Worm (Caenorhabditis elegans) whole organism, late embryonic: ENCODE results near the gene Y39E4B.5.

Experiments used
- nfya-1 ChIP-seq: sonication (generic microtip); optimal IDR thresholded peaks from 2 replicates; lab custom pipeline; 2017; ENCODE audit warnings: missing genetic modification characterization, mild to moderate bottlenecking, missing compliant biosample characterization, antibody characterized with exemption, moderate library complexity
- pha-4 ChIP-seq: fragments of 150-350 bp; optimal IDR thresholded peaks from 2 replicates; lab custom pipeline; 2018; ENCODE audit warnings: missing biosample characterization, missing genetic modification reagents, missing genetic modification characterization
- rnt-1 ChIP-seq: sonication (generic microtip); optimal IDR thresholded peaks from 2 replicates; lab custom pipeline; 2016; ENCODE audit warnings: missing genetic modification characterization, missing compliant biosample characterization
- tbx-2 ChIP-seq: sonication (generic microtip); optimal IDR thresholded peaks from 2 replicates; lab custom pipeline; 2016; ENCODE audit warnings: missing genetic modification characterization, missing compliant biosample characterization
- zip-5 ChIP-seq: sonication (generic microtip); optimal IDR thresholded peaks from 2 replicates; lab custom pipeline; 2016; ENCODE audit warnings: missing genetic modification characterization, missing compliant biosample characterization

ce11 chrIII:13123440-13123839 lies 46.3 kb upstream of the Y39E4B.5 start:
- TF ChIP-seq tbx-2 (tag; lab: Kevin White, UChicago), result no peak
- no peak for TF ChIP-seq pha-4 (tag; lab: Kevin White, UChicago)
- no peak for TF ChIP-seq rnt-1 (tag; lab: Kevin White, UChicago)
- TF ChIP-seq nfya-1, result no peak
- TF ChIP-seq zip-5, result no peak
